Worm (Caenorhabditis elegans) whole organism, mixed stage, embryonic: ENCODE results near the gene msp-33.
"Not testable (repeated sequence)": the region's sequence is repeated elsewhere in the genome, so short reads cannot be mapped to it uniquely, and the experiment has no call there.

Experiments
- M03D4.4 ChIP-seq: sonication (generic microtip); optimal IDR thresholded peaks from 2 replicates; lab custom pipeline; 2017; ENCODE audit warnings: mild to moderate bottlenecking, missing genetic modification characterization, missing compliant biosample characterization
- bed-3 ChIP-seq: fragments of 200-800 bp; sonication (Bioruptor generic); optimal IDR thresholded peaks from 3 replicates; lab custom pipeline; 2018; ENCODE audit warnings: mild to moderate bottlenecking, missing genetic modification characterization, moderate library complexity, missing compliant biosample characterization
- blmp-1 ChIP-seq: fragments of 150-350 bp; optimal IDR thresholded peaks from 2 replicates; lab custom pipeline; 2014; ENCODE audit warnings: missing biosample characterization, missing genetic modification characterization
- ceh-39 ChIP-seq: fragments of 150-350 bp; optimal IDR thresholded peaks from 2 replicates; lab custom pipeline; 2014; ENCODE audit warnings: missing biosample characterization, missing genetic modification characterization
- ceh-43 ChIP-seq: fragments of 200-800 bp; sonication (Bioruptor generic); optimal IDR thresholded peaks from 2 replicates; lab custom pipeline; 2018; ENCODE audit warnings: mild to moderate bottlenecking, missing genetic modification characterization, moderate library complexity, missing compliant biosample characterization
- ceh-83 ChIP-seq: fragments of 200-800 bp; sonication (Bioruptor generic); optimal IDR thresholded peaks from 2 replicates; lab custom pipeline; 2018; ENCODE audit warnings: mild to moderate bottlenecking, missing genetic modification characterization, missing compliant biosample characterization
- cnd-1 ChIP-seq: fragments of 200-800 bp; sonication (Bioruptor generic); optimal IDR thresholded peaks from 2 replicates; lab custom pipeline; 2018; ENCODE audit warnings: mild to moderate bottlenecking, missing genetic modification characterization, missing compliant biosample characterization
- drap-1 ChIP-seq: fragments of 200-800 bp; sonication (Bioruptor generic); optimal IDR thresholded peaks from 3 replicates; lab custom pipeline; 2018; ENCODE audit warnings: mild to moderate bottlenecking, missing genetic modification characterization, missing compliant biosample characterization
- elt-1 ChIP-seq: sonication (generic microtip); optimal IDR thresholded peaks from 2 replicates; lab custom pipeline; 2017; ENCODE audit warnings: missing genetic modification characterization, mild to moderate bottlenecking, missing compliant biosample characterization, antibody characterized with exemption, moderate library complexity, borderline replicate concordance; ENCODE audit not compliant: insufficient read depth
- elt-3 ChIP-seq: fragments of 150-350 bp; optimal IDR thresholded peaks from 2 replicates; lab custom pipeline; 2014; ENCODE audit warnings: missing biosample characterization, missing genetic modification characterization
- flh-1 ChIP-seq: fragments of 200-800 bp; sonication (Bioruptor generic); optimal IDR thresholded peaks from 2 replicates; lab custom pipeline; 2018; ENCODE audit warnings: mild to moderate bottlenecking, missing genetic modification characterization, moderate library complexity, missing compliant biosample characterization
- ham-2 ChIP-seq: fragments of 200-800 bp; sonication (Bioruptor generic); optimal IDR thresholded peaks from 2 replicates; lab custom pipeline; 2018; ENCODE audit warnings: mild to moderate bottlenecking, missing genetic modification characterization, missing compliant biosample characterization
- hlh-1 ChIP-seq: fragments of 150-350 bp; optimal IDR thresholded peaks from 2 replicates; lab custom pipeline; 2014; ENCODE audit warnings: missing biosample characterization, missing genetic modification reagents, missing genetic modification characterization
- lin-13 ChIP-seq: fragments of 150-350 bp; optimal IDR thresholded peaks from 2 replicates; lab custom pipeline; 2014; ENCODE audit warnings: missing biosample characterization, missing genetic modification characterization
- lsy-2 ChIP-seq: fragments of 150-350 bp; optimal IDR thresholded peaks from 2 replicates; lab custom pipeline; 2014; ENCODE audit warnings: missing biosample characterization, missing genetic modification characterization
- mab-5 ChIP-seq: fragments of 150-350 bp; optimal IDR thresholded peaks from 2 replicates; lab custom pipeline; 2014; ENCODE audit warnings: missing biosample characterization, missing genetic modification characterization
- mep-1 ChIP-seq: fragments of 150-350 bp; optimal IDR thresholded peaks from 2 replicates; lab custom pipeline; 2017; ENCODE audit warnings: missing biosample characterization, missing genetic modification reagents, missing genetic modification characterization, inconsistent platforms
- mls-2 ChIP-seq: sonication (generic microtip); optimal IDR thresholded peaks from 2 replicates; lab custom pipeline; 2016; ENCODE audit warnings: mild to moderate bottlenecking, missing genetic modification characterization, moderate library complexity, missing compliant biosample characterization
- nhr-12 ChIP-seq: fragments of 150-350 bp; optimal IDR thresholded peaks from 2 replicates; lab custom pipeline; 2014; ENCODE audit warnings: missing biosample characterization, missing genetic modification characterization
- nhr-2 ChIP-seq: fragments of 150-350 bp; optimal IDR thresholded peaks from 2 replicates; lab custom pipeline; 2014; ENCODE audit warnings: missing biosample characterization, missing genetic modification characterization
- nhr-237 ChIP-seq: fragments of 150-350 bp; optimal IDR thresholded peaks from 2 replicates; lab custom pipeline; 2014; ENCODE audit warnings: missing biosample characterization, missing genetic modification characterization
- nhr-28 ChIP-seq: fragments of 150-350 bp; optimal IDR thresholded peaks from 2 replicates; lab custom pipeline; 2014; ENCODE audit warnings: missing biosample characterization, missing genetic modification characterization
- nhr-76 ChIP-seq: sonication (generic microtip); optimal IDR thresholded peaks from 2 replicates; lab custom pipeline; 2017; ENCODE audit warnings: missing biosample characterization, missing genetic modification characterization
- pha-4 ChIP-seq: fragments of 150-350 bp; optimal IDR thresholded peaks from 2 replicates; lab custom pipeline; 2018; ENCODE audit warnings: missing biosample characterization, missing genetic modification reagents, missing genetic modification characterization
- sem-2 ChIP-seq: fragments of 200-800 bp; sonication (Bioruptor generic); optimal IDR thresholded peaks from 2 replicates; lab custom pipeline; 2018; ENCODE audit warnings: mild to moderate bottlenecking, missing genetic modification characterization, missing compliant biosample characterization
- snpc-4 ChIP-seq: fragments of 150-350 bp; optimal IDR thresholded peaks from 2 replicates; lab custom pipeline; 2014; ENCODE audit warnings: missing biosample characterization, missing genetic modification characterization
- sptf-1 ChIP-seq: sonication (generic microtip); optimal IDR thresholded peaks from 2 replicates; lab custom pipeline; 2017; ENCODE audit warnings: mild to moderate bottlenecking, missing genetic modification characterization, moderate library complexity, missing compliant biosample characterization
- unc-120 ChIP-seq: sonication (generic microtip); optimal IDR thresholded peaks from 2 replicates; lab custom pipeline; 2017; ENCODE audit warnings: missing genetic modification characterization, missing compliant biosample characterization; ENCODE audit not compliant: poor library complexity, severe bottlenecking
- unc-39 ChIP-seq: fragments of 150-350 bp; optimal IDR thresholded peaks from 2 replicates; lab custom pipeline; 2014; ENCODE audit warnings: missing biosample characterization, missing genetic modification characterization
- unc-62 ChIP-seq: fragments of 150-350 bp; optimal IDR thresholded peaks from 2 replicates; lab custom pipeline; 2014; ENCODE audit warnings: missing biosample characterization, missing genetic modification reagents, missing genetic modification characterization
- zip-8 ChIP-seq: fragments of 150-350 bp; optimal IDR thresholded peaks from 2 replicates; lab custom pipeline; 2014; ENCODE audit warnings: missing biosample characterization, missing genetic modification characterization

msp-33 gene

DNA sequence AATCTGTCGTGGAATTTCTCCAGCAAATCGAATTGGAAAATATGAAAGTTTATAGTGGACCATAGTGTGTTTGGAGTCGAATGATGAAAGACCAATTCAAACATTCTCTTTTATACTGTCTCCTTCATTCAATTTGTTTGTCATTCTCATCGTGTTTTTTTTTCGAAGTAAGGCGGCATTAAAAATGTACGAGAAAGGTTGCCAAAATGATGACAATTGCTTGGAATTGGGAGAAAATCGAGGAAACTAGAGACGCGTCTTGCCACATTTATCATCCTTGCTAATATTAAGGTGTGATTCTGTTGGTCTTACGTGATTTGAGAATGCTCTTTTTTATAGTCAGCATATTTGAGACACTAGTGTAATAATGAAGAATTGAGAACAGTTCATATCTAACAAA lies 42.5 kb upstream of the msp-33 start, which contains the start of gene gst-30:
TSS of gene gst-30 (minus strand) at position 101 of the 400 bp plus-strand sequence.
- TF ChIP-seq lin-13 (tag; lab: Kevin White, UChicago): no peak
- no peak for TF ChIP-seq unc-39 (tag; lab: Kevin White, UChicago)
- no peak for TF ChIP-seq ceh-43 (GFP tag; lab: Kevin White, UChicago)
- no peak for TF ChIP-seq mab-5 (tag; lab: Kevin White, UChicago)
- TF ChIP-seq lsy-2 (tag; lab: Kevin White, UChicago): no peak
- no peak for TF ChIP-seq mls-2 (tag; lab: Kevin White, UChicago)
- TF ChIP-seq unc-62 (GFP tag; lab: Kevin White, UChicago): no peak
- TF ChIP-seq hlh-1 (tag; lab: Kevin White, UChicago): no peak
- no peak for TF ChIP-seq elt-1
- TF ChIP-seq sem-2 (GFP tag; lab: Kevin White, UChicago): no peak
- TF ChIP-seq nhr-2 (tag; lab: Kevin White, UChicago): no peak
- TF ChIP-seq, all 35 proteins: peak for 0

DNA sequence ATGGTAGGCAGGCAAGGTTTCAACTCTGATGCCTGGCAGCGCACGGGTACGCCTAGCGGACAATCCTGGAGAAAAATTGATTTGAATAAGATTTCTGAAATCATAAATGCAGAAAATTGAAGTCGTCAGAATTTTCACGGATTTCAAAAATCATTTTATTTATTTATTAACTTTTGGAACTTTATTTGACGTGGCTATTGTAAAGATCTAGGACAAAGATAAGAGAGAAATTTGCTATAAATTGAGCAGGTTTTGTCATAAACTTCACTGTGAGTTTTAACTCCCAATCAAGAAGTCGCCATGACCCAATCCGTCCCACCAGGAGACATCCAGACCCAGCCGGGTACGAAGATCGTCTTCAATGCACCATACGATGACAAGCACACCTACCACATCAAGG lies 40.2 kb upstream of the msp-33 start, which contains the start of gene msp-152:
TSS of gene msp-152 (plus strand) at position 301 of the 400 bp plus-strand sequence.
- not testable (repeated sequence) for TF ChIP-seq ceh-39; ceh-83 (GFP tag; lab: Kevin White, UChicago); drap-1 (GFP tag; lab: Kevin White, UChicago)

DNA sequence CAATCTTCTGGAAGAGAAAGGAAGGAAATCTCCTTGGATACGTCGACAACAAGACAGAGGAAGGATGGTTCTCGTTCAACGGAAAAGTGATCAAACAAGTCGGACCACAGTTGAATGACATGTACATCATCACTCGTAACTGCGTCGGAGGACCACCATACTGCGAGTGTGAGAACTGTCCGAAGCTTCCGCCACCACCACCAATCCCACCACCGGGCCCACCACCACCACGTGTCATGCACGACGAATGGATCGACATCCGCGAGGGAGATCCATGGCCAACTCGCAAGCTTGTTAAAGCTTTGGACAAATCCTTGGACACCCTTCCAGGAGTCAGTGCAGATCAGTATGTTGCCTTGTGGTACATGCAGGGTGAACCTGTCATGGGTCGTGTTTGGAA lies 38.8 kb upstream of the msp-33 start:
- TF ChIP-seq blmp-1 (tag; lab: Kevin White, UChicago) (no peak), mep-1 (no peak), nhr-76 (no peak), sptf-1 (tag; lab: Kevin White, UChicago) (no peak), lsy-2 (tag; lab: Kevin White, UChicago) (no peak), unc-120 (tag; lab: Kevin White, UChicago) (no peak)

DNA sequence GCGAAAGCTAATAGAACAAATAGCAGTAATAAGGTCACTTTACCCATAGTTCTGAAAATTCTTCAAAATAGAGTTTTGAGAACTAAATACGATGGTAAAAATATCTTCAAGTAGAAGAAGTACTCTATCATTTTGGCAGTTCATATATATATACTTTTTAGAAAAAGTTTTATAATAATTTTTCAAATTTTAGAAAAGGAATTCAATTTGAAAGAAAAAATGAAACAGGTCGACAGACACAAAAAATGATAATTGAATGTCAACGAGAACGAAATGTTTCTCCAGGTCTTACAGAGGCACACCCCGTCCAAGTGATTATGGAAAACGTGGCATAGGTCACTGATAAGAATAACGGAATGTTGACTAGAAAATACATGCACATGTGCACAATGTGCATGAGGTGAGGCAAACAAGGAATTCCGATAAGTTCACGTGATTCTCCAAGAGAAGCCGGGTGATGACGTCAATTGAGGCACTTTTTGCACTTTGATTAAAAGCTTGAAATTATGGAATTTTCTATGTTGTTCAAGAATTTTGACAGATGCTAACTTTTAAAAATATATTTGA lies 32.8 kb upstream of the msp-33 start, which contains the start of gene aagr-2:
TSS of gene aagr-2 (minus strand) at position 51 of the 567 bp plus-strand sequence.
- no peak for TF ChIP-seq nhr-28 (tag; lab: Kevin White, UChicago)
- TF ChIP-seq mab-5 (tag; lab: Kevin White, UChicago): no peak
- no peak for TF ChIP-seq bed-3
- no peak for TF ChIP-seq nhr-2 (tag; lab: Kevin White, UChicago)
- no peak for TF ChIP-seq unc-62 (GFP tag; lab: Kevin White, UChicago)
- no peak for TF ChIP-seq nhr-237 (tag; lab: Kevin White, UChicago)
- TF ChIP-seq zip-8 (tag; lab: Kevin White, UChicago): no peak
- TF ChIP-seq M03D4.4 (tag; lab: Kevin White, UChicago): no peak
- no peak for TF ChIP-seq ceh-43 (GFP tag; lab: Kevin White, UChicago)
- no peak for TF ChIP-seq nhr-12 (tag; lab: Kevin White, UChicago)
- TF ChIP-seq sptf-1 (tag; lab: Kevin White, UChicago): no peak
- no peak for TF ChIP-seq snpc-4 (tag; lab: Kevin White, UChicago)
- no peak for TF ChIP-seq ceh-83 (GFP tag; lab: Kevin White, UChicago)
- no peak for TF ChIP-seq mls-2 (tag; lab: Kevin White, UChicago)
- no peak for TF ChIP-seq ham-2 (GFP tag; lab: Kevin White, UChicago)
- no peak for TF ChIP-seq elt-1
- TF ChIP-seq blmp-1 (tag; lab: Kevin White, UChicago): no peak
- TF ChIP-seq, all 35 proteins: peak for 0

DNA sequence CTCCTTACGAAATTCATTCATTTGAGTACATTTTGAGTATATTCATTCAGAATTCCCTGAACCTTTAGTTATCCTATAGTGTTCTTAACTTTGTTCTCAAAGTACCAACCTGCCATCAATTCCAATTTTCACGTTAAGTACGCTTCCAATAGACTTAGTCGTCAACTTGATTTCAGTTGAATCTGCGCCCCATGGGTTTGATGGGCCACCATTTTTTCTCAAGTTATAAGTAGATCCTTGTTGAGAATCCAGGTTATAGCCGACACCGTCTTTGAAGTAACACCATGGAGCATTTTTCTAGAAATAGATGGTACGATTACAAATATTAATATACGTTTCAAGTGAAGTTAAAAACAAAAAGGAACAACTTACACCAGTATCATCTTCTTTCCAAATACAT lies 32.2 kb upstream of the msp-33 start:
- TF ChIP-seq ceh-83 (GFP tag; lab: Kevin White, UChicago) (no peak), lsy-2 (tag; lab: Kevin White, UChicago) (no peak), cnd-1 (tag; lab: Kevin White, UChicago) (no peak), nhr-28 (tag; lab: Kevin White, UChicago) (no peak), nhr-237 (tag; lab: Kevin White, UChicago) (no peak), flh-1 (GFP tag; lab: Kevin White, UChicago) (no peak), ham-2 (GFP tag; lab: Kevin White, UChicago) (no peak), unc-39 (tag; lab: Kevin White, UChicago) (no peak), ceh-43 (GFP tag; lab: Kevin White, UChicago) (no peak), ceh-39 (no peak), unc-62 (GFP tag; lab: Kevin White, UChicago) (no peak), nhr-2 (tag; lab: Kevin White, UChicago) (no peak), mep-1 (no peak), hlh-1 (tag; lab: Kevin White, UChicago) (no peak), elt-3 (no peak), pha-4 (tag; lab: Kevin White, UChicago) (no peak), nhr-12 (tag; lab: Kevin White, UChicago) (no peak)
